Fruit fly (Drosophila melanogaster) S2 (cell line): ENCODE data around the gene CG9632.
"Not testable (repeated sequence)": the region's sequence is repeated elsewhere in the genome, so short reads cannot be mapped to it uniquely, and the experiment has no call there.

Experiments
- CG8478 ChIP-seq: fragments of >200 bp; optimal IDR thresholded peaks from 2 replicates; lab custom pipeline; 2018
- CTCF ChIP-seq, 2 experiments: fragments of >200 bp; optimal IDR thresholded peaks; 2 replicates each; lab custom pipeline; 2018

The CG9632 gene

DNA sequence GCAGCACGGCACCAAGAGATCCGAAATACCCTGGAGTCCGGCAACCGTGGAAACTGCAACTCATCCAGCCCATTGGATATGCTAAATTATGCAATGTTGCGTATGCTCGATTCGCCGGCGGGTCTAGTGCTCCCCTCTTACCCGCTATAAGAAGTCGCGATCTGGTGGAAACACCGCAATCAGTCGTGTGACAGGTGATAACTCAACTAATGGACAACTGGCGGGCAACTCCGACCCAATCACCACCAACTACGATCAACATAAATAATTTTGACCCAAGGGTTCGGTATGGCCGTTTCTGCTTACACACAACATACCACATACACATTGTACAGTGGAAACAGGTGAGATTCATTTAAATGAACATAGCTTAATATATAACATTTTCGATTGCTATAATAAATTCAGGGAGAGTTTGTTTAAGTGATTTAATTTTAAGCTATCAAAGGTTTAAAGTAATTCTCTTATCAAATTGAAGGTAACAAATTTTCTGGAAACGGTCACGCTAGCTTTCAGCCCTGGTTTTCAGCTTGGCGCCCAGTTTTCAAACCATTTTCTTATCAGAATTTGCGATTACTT, 2.7 kb upstream of the CG9632 start, which contains the start of gene Hmt-1:
Hmt-1 (minus strand) TSS at position 282 of the 579 bp plus-strand sequence.
- no peak for TF ChIP-seq CG8478
- TF ChIP-seq CTCF (optimal IDR thresholded peaks at IDR 0.05; lab: Kevin White, UChicago): no peak

DNA sequence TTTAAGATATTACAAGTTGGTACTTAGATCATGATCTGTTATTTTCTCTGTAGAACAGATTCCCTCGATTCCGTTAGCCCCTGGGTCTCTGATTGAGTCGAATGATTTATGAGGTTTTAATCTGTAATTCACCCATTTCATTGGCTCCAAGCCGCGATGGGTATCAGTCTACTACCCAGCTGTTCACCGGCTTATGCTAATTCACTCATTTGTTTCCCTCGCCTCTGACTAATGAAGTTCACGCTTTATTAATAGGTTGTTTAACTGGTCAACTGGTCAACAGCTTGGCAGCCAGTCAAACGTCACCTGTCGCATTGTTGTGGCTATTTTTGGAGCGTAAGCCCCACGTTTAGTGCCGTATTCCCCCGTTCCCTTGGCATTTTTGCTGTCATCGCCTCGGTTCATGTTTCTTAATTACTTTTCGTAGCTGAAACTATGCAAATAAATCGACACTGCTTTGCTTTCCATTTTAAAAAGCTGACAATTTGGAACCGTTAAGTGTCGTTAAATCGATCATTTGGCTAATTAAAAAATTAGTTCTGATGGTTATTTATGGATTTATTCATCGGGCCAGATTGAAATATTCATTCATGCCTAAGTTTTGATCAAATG, 12.9 kb downstream of the CG9632 start:
- TF ChIP-seq CG8478: no peak
- no peak for TF ChIP-seq CTCF (optimal IDR thresholded peaks at IDR 0.05; lab: Kevin White, UChicago)

DNA sequence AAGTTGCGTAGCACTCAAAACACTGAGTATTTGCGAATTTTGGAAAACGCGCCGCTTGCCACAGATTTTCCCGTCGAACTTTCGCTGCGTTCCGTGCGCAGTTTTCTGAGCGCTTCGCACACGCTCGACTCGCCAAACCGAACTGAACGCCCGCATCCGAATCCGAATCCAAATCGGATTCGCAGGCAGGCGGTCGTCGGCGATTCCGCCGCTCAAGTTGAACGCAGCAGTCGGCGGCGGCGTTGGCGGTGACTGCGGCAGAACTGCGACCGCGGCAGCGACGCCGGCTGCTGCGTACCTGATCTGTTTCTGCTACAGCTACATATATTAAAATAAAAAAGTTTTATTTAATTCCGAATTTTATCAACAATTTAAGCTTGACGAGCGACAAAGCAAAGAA, 15.6 kb downstream of the CG9632 start, which contains the start of gene CG31183:
CG31183 (minus strand) TSS at position 329 of the 400 bp plus-strand sequence.
- no peak for TF ChIP-seq CTCF (optimal IDR thresholded peaks at IDR 0.05; lab: Kevin White, UChicago)
- no peak for TF ChIP-seq CG8478

DNA sequence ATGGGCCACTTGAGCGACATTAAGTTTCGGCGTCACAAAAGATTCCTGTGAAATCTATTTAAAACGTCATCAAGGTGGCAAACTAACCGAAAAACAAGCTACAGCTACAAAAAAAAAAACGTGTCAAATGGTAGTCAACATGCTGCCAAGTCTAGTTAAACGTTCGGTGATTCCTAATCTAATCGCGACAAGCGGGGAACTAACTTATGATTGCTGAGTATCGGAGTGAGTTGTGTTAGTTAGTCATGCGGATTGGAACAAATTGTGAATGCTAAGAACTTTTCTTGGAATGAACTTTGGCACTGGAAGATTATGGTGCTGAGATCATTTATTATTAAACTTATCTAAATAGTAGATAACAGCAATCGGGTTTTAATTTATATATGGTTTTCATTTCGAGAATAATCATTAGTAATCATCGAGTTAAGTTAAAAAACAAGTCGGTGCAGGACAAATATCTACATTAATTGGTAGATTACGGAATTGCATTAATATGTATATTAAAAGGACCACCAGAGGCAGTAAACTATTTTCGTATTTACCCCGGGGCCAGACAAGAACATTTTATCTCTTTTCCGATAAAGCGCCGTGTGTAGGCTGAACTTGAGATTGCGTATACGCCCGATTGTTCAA, 31.3 kb downstream of the CG9632 start:
- no peak for TF ChIP-seq CG8478
- no peak for TF ChIP-seq CTCF (optimal IDR thresholded peaks at IDR 0.05; lab: Kevin White, UChicago)

DNA sequence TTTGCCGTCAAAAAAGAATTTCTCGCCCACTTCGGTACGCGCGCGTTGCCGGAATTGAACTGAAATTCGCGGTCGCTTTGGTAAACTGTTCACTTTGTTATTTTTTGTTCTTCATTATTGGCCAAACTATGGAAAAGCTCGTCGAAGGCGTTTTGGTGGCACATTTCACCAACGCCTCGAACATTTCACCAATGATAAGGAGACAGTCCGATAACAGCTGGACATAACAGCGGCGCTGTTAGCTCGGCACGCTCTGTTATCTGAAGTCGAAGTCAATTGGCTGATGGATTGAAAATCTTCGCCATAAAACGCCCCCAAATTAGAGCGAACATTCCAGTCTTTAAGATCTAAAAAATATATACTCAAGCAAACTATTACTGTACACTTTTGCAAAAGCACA, 36.0 kb downstream of the CG9632 start, which contains the start of gene CG14877:
CG14877 (minus strand) TSS at position 101 of the 400 bp plus-strand sequence.
- TF ChIP-seq CG8478 (no peak), CTCF (optimal IDR thresholded peaks at IDR 0.05; lab: Kevin White, UChicago) (no peak)

DNA sequence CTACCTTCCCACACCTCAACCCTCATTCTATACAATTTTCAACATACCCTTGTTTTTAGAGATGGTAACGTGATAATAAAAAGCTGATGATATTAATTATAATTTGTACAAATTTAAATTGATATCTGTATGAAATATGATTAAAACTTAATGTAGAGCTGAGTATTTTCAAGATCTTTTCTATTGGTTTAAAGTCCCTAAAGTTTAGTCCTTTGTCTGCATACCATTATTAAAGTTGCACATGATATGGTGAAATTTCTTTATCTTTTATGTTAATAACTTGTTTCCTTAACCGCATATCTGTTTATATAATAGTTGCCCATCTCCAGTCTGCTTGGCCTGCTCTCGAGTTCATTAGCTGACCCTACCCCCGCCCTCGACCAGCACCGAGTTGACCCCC, 38.3 kb downstream of the CG9632 start:
- TF ChIP-seq CG8478: no peak
- TF ChIP-seq CTCF (optimal IDR thresholded peaks at IDR 0.05; lab: Kevin White, UChicago): no peak

DNA sequence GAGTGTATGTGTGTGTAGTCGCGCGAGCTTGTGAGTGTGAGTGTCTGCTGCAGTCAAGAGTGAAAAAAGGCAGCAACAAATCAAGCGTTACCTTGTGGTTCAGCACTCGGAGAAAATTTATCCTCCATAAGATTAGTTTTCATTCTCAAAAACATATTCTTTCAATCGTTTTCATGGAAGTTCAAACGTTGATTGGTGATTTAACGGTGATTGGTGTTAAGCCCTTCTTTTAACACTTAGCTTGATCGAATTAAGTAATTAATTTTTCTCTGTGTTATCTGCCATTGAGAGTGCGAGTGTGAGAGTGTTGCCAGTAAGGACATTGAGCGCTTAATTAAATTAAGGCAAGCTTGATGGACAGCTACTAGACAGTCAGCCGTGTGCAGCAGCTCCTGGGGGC, 39.7 kb downstream of the CG9632 start:
- no peak for TF ChIP-seq CG8478
- no peak for TF ChIP-seq CTCF (optimal IDR thresholded peaks at IDR 0.05; lab: Kevin White, UChicago)

DNA sequence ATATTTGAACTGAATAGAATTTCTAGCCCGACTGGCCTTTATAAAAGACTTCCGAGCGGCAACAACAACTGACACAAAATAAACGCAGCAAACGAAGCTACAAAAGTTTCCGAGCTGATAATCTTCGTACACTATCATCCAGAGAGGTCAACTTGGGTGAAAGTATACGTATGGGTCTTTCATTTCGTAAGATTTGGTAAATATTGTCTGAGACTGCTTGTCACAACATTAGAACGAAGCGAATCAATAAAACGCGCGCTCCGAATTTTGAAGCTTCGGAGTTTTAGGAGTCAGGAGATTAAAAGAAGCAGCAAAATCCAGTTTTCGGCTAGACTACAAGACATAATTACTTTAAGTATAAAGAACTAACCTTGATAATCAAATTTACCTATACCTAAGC, 44.5 kb downstream of the CG9632 start, which contains the start of gene glob1:
glob1 (minus strand) TSS at position 101 of the 400 bp plus-strand sequence.
- TF ChIP-seq CTCF (optimal IDR thresholded peaks at IDR 0.05; lab: Kevin White, UChicago); CG8478: not testable (repeated sequence)

DNA sequence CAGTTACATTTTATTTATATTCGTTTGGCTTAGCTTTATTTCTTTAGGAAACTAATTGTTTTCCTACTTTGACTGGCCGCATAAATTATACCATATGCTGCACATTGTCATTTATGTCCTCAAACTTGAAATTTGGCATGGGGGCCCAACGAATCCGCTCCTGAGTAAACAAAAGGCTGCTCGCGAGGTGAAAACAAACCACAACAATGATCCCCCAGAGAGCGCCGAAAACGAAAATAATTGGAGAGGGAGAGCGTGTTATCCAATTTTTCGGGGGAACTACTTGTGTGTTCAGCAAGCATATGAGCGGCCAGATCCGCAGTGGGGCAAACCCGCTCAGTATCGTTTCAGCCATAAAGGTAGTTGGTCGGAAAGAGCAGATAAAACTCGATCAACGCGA, 48.1 kb downstream of the CG9632 start, which contains the start of gene EndoU:
EndoU (plus strand) TSS at position 301 of the 400 bp plus-strand sequence.
- TF ChIP-seq CG8478; CTCF (optimal IDR thresholded peaks at IDR 0.05; lab: Kevin White, UChicago): not testable (repeated sequence)
